Worm (Caenorhabditis elegans) whole organism, midembryonic: ENCODE results near the gene srv-8.

ENCODE experiments used
- T22C8.4 ChIP-seq: fragments of 200-800 bp; sonication (Bioruptor generic); IDR thresholded peaks from 2 replicates; pipeline ENCODE4 v1.3.6; 2022; ENCODE audit warnings: missing genetic modification characterization, missing compliant biosample characterization
- cog-1 ChIP-seq: sonication (generic microtip); optimal IDR thresholded peaks from 2 replicates; lab custom pipeline; 2016; ENCODE audit warnings: missing genetic modification characterization, missing compliant biosample characterization
- flt-1 ChIP-seq: fragments of 200-800 bp; sonication (Bioruptor generic); IDR thresholded peaks from 2 replicates; pipeline ENCODE4 v1.3.6; 2022; ENCODE audit warnings: missing genetic modification characterization, missing compliant biosample characterization
- klf-2 ChIP-seq: fragments of 200-800 bp; sonication (Bioruptor generic); conservative IDR thresholded peaks from 2 replicates; pipeline ENCODE4 v1.3.6; 2022; ENCODE audit warnings: missing genetic modification reagents, missing genetic modification characterization, missing compliant biosample characterization
- med-1 ChIP-seq: sonication (generic microtip); optimal IDR thresholded peaks from 2 replicates; lab custom pipeline; 2017; ENCODE audit warnings: missing genetic modification characterization, mild to moderate bottlenecking, missing compliant biosample characterization, antibody characterized with exemption, missing genetic modification reagents; ENCODE audit not compliant: insufficient read depth
- ref-1 ChIP-seq: fragments of 200-800 bp; sonication (Bioruptor generic); conservative IDR thresholded peaks from 2 replicates; pipeline ENCODE4 v1.3.6; 2022; ENCODE audit warnings: missing genetic modification reagents, missing genetic modification characterization, missing compliant biosample characterization
- tab-1 ChIP-seq: fragments of 200-800 bp; sonication (Bioruptor generic); IDR thresholded peaks from 2 replicates; pipeline ENCODE4 v1.3.6; 2022; ENCODE audit warnings: missing genetic modification characterization, missing compliant biosample characterization
- ztf-23 ChIP-seq: fragments of 200-800 bp; sonication (Bioruptor generic); IDR thresholded peaks from 2 replicates; pipeline ENCODE4 v1.3.6; 2022; ENCODE audit warnings: missing genetic modification reagents, missing genetic modification characterization, missing compliant biosample characterization
- ztf-29 ChIP-seq: fragments of 200-800 bp; sonication (Bioruptor generic); IDR thresholded peaks from 2 replicates; pipeline ENCODE4 v1.3.6; 2022; ENCODE audit warnings: missing genetic modification reagents, missing genetic modification characterization, missing compliant biosample characterization

Gene srv-8

DNA sequence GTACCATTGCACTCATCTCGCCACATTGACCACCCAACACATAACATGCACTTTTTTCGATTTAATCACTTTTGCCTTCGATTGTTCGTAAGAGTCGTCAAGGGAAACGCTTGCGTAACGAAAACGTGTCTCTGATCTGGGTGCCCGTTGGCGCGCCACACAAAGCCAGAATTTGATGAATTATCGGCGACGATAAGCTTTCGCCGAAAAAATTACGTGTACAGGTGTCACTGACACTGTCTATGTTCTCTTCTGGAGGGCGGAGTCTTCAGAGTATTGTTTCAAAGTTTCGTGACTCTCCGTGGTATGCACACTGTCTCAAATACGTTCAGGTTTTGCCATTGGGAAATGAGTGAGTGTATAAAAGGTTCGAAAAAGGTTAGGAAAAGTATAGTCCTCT, 9.9 kb downstream of the srv-8 start, which contains the start of gene F53F1.4:
Gene F53F1.4 (plus strand): TSS at position 390 of the 400 bp plus-strand sequence.
- TF ChIP-seq T22C8.4 (GFP tag; lab: Robert Waterston, UW) (no peak), flt-1 (GFP tag; lab: Robert Waterston, UW) (no peak), ztf-23 (no peak), ref-1 (GFP tag; lab: Robert Waterston, UW) (no peak), med-1 (GFP tag; lab: Kevin White, UChicago) (no peak), tab-1 (GFP tag; lab: Robert Waterston, UW) (no peak), cog-1 (tag; lab: Kevin White, UChicago) (no peak), ztf-29 (GFP tag; lab: Robert Waterston, UW) (no peak), klf-2 (GFP tag; lab: Robert Waterston, UW) (no peak)

DNA sequence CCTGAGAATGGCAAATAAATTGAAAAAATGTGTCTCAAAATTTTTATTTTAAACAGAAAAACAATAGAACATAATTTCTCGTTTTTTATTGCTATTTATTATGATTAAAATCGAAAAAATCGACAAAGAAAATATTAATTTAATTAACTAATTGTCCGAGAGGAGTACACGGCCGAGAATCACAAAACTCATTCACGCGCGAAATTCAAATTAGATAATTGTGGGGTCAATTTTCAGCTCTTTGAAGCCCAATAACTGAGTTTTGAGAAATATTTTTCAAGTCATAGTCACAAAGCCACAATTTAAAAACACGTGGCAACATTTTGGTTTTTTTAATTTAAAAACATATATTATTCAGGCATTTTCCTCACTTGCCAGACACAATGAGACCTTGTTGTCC, 11.5 kb downstream of the srv-8 start:
- TF ChIP-seq flt-1 (GFP tag; lab: Robert Waterston, UW) (no peak), T22C8.4 (GFP tag; lab: Robert Waterston, UW) (no peak)

DNA sequence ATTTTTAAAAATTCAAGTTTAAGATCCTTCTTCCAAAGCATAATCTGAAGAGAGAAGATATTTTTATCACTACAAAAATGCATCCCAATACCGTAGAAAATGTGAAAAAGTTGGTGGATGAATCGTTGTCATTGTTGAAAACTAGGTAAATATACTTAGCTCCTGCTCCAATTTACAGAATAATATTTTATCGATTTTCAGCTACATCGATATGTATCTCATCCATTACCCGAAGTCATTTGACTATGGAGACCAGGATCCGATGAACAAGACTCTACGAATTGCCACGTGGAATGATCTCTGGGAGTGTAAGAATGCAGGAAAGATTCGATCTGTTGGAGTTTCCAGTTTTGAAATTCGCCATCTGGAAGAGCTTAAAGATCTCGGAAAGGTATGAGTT, 12.1 kb downstream of the srv-8 start:
- TF ChIP-seq cog-1 (tag; lab: Kevin White, UChicago) (no peak), med-1 (GFP tag; lab: Kevin White, UChicago) (no peak), ztf-29 (GFP tag; lab: Robert Waterston, UW) (no peak), tab-1 (GFP tag; lab: Robert Waterston, UW) (no peak), ztf-23 (no peak), klf-2 (GFP tag; lab: Robert Waterston, UW) (no peak), flt-1 (GFP tag; lab: Robert Waterston, UW) (no peak), T22C8.4 (GFP tag; lab: Robert Waterston, UW) (no peak), ref-1 (GFP tag; lab: Robert Waterston, UW) (no peak)

- TF ChIP-seq ztf-29 (GFP tag; lab: Robert Waterston, UW), result no peak
- TF ChIP-seq flt-1 (GFP tag; lab: Robert Waterston, UW), result no peak
- TF ChIP-seq klf-2 (GFP tag; lab: Robert Waterston, UW), result no peak
- TF ChIP-seq med-1 (GFP tag; lab: Kevin White, UChicago), result no peak
- no peak for TF ChIP-seq tab-1 (GFP tag; lab: Robert Waterston, UW)
- no peak for TF ChIP-seq ref-1 (GFP tag; lab: Robert Waterston, UW)
- no peak for TF ChIP-seq cog-1 (tag; lab: Kevin White, UChicago)
- TF ChIP-seq T22C8.4 (GFP tag; lab: Robert Waterston, UW), result no peak
- TF ChIP-seq ztf-23, result no peak
Observed at ce11 chrV:13407913-13408312, 12.6 kb downstream of the srv-8 start, which contains the start of gene F53F1.3. TSS of gene F53F1.3 (plus strand) at chrV:13408242.

- TF ChIP-seq T22C8.4 (GFP tag; lab: Robert Waterston, UW) (no peak), ztf-23 (no peak), flt-1 (GFP tag; lab: Robert Waterston, UW) (no peak), ref-1 (GFP tag; lab: Robert Waterston, UW) (no peak), tab-1 (GFP tag; lab: Robert Waterston, UW) (no peak), ztf-29 (GFP tag; lab: Robert Waterston, UW) (no peak), med-1 (GFP tag; lab: Kevin White, UChicago) (no peak), cog-1 (tag; lab: Kevin White, UChicago) (no peak), klf-2 (GFP tag; lab: Robert Waterston, UW) (no peak)
Observed at ce11 chrV:13406511-13406910, 14.0 kb downstream of the srv-8 start, which contains the start of gene F53F1.2. TSS of gene F53F1.2 (plus strand) at chrV:13406816.

DNA sequence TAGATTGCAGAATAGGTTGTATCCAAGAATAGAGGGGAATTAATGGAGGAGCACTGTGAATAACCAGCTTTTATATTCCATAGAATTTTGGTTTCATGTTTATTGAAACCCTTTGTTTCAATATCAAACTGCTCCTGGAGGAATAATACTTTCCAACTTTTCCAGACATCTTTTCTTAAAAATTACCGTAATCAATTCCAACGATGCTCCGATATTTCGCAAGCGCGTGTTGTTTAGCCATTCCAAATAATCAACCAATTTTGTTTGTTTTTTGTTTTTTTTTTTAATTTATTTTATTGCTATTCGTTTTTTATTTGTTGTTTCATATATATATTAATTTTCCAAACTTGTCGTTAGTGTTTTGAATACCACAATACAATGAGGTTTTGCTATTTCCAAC, 14.5 kb downstream of the srv-8 start, which contains the start of gene cutl-1:
Gene cutl-1 (minus strand): TSS at position 83 of the 400 bp plus-strand sequence.
- TF ChIP-seq flt-1 (GFP tag; lab: Robert Waterston, UW) (no peak), ztf-23 (no peak), ztf-29 (GFP tag; lab: Robert Waterston, UW) (no peak), ref-1 (GFP tag; lab: Robert Waterston, UW) (no peak), T22C8.4 (GFP tag; lab: Robert Waterston, UW) (no peak), klf-2 (GFP tag; lab: Robert Waterston, UW) (no peak), tab-1 (GFP tag; lab: Robert Waterston, UW) (no peak), med-1 (GFP tag; lab: Kevin White, UChicago) (no peak), cog-1 (tag; lab: Kevin White, UChicago) (no peak)

DNA sequence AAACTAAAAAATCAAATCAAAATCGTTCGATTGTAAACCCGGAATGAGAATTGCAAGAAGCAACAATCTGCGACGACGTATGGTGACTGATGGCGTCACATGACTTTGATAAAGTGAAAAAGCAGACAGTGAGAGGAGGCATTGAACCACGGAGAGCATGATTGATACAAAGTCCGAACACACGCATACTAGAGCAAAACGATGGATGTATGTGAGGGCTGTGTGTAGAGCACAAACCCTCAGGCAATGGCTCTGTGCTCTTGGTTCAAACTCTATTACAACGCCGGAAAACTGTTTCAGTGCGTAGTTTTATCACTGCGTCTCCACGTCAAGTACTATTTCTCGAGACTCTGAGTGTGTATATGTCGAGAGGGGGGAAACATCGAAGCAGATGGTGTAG, 18.0 kb downstream of the srv-8 start:
- TF ChIP-seq ztf-23 (no peak), tab-1 (GFP tag; lab: Robert Waterston, UW) (no peak), cog-1 (tag; lab: Kevin White, UChicago) (no peak), klf-2 (GFP tag; lab: Robert Waterston, UW) (no peak), med-1 (GFP tag; lab: Kevin White, UChicago) (no peak), flt-1 (GFP tag; lab: Robert Waterston, UW) (no peak), ref-1 (GFP tag; lab: Robert Waterston, UW) (no peak), ztf-29 (GFP tag; lab: Robert Waterston, UW) (no peak), T22C8.4 (GFP tag; lab: Robert Waterston, UW) (no peak)

DNA sequence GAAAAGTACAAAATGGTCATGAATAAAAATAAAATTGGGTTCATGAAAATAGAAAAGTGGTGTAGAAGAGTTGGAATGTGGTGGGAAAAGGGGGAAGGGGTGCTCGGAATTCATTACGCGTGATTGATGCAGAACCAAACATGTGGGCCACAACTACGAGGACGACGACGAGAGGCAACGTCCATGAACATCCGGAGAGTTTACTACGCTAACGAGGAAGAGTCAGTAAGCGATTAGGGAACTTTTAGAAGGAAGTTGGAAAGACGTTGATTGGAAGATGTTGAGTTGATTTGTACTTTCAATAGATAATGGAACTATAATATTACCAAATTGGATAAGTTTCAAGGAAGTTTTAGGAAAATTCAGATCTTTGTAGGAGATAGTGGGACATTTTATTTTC, 18.9 kb downstream of the srv-8 start:
- no peak for TF ChIP-seq T22C8.4 (GFP tag; lab: Robert Waterston, UW)
- TF ChIP-seq ztf-29 (GFP tag; lab: Robert Waterston, UW), result no peak
- no peak for TF ChIP-seq ztf-23
- no peak for TF ChIP-seq flt-1 (GFP tag; lab: Robert Waterston, UW)
- no peak for TF ChIP-seq cog-1 (tag; lab: Kevin White, UChicago)
- no peak for TF ChIP-seq med-1 (GFP tag; lab: Kevin White, UChicago)
- TF ChIP-seq klf-2 (GFP tag; lab: Robert Waterston, UW), result no peak
- no peak for TF ChIP-seq ref-1 (GFP tag; lab: Robert Waterston, UW)
- TF ChIP-seq tab-1 (GFP tag; lab: Robert Waterston, UW), result no peak

- TF ChIP-seq ztf-23, result 0 out of 2 replicates have a peak, but pooled peaks have one; percentile 39
- TF ChIP-seq med-1 (GFP tag; lab: Kevin White, UChicago), result no peak
- TF ChIP-seq ref-1 (GFP tag; lab: Robert Waterston, UW), result no peak
- no peak for TF ChIP-seq T22C8.4 (GFP tag; lab: Robert Waterston, UW)
- TF ChIP-seq tab-1 (GFP tag; lab: Robert Waterston, UW), result no peak
- TF ChIP-seq klf-2 (GFP tag; lab: Robert Waterston, UW), result 0 out of 2 replicates have a peak, but pooled peaks have one; percentile 43
- 0 out of 2 replicates have a peak, but pooled peaks have one; percentile 27 for TF ChIP-seq ztf-29 (GFP tag; lab: Robert Waterston, UW)
- TF ChIP-seq flt-1 (GFP tag; lab: Robert Waterston, UW), result peak; percentile 71
- peak; percentile 65 for TF ChIP-seq cog-1 (tag; lab: Kevin White, UChicago)
Observed at ce11 chrV:13396426-13396825, 24.1 kb downstream of the srv-8 start.
